Fruit fly (Drosophila melanogaster) whole organism, embryonic: Measurements from ENCODE around the gene Ldsdh1.

Experiments used
- Blimp-1 ChIP-seq: fragments of 200-800 bp; sonication (Bioruptor generic); optimal IDR thresholded peaks from 3 replicates; lab custom pipeline; 2018; ENCODE audit warnings: missing biosample characterization, missing genetic modification characterization, mild to moderate bottlenecking, moderate library complexity, missing genetic modification reagents
- BtbVII ChIP-seq: fragments of 200-800 bp; sonication (Bioruptor generic); optimal IDR thresholded peaks from 3 replicates; lab custom pipeline; 2017; ENCODE audit warnings: missing biosample characterization, mild to moderate bottlenecking, missing genetic modification characterization
- CG10565 ChIP-seq: fragments of 200-800 bp; sonication (Bioruptor generic); optimal IDR thresholded peaks from 3 replicates; lab custom pipeline; 2016; ENCODE audit warnings: missing biosample characterization, mild to moderate bottlenecking, missing genetic modification characterization
- CG11085 ChIP-seq: fragments of 200-800 bp; sonication (Bioruptor generic); IDR thresholded peaks from 2 replicates; pipeline ENCODE4 v1.3.6; 2022; ENCODE audit warnings: missing biosample characterization, missing genetic modification characterization
- CG11247 ChIP-seq: fragments of 200-800 bp; sonication (Bioruptor generic); IDR thresholded peaks from 2 replicates; pipeline ENCODE4 v1.3.6; 2022; ENCODE audit warnings: missing biosample characterization, missing genetic modification characterization
- CG12071 ChIP-seq: fragments of 200-800 bp; sonication (Bioruptor generic); optimal IDR thresholded peaks from 3 replicates; lab custom pipeline; 2018; ENCODE audit warnings: missing biosample characterization, mild to moderate bottlenecking, missing genetic modification characterization
- CG12391 ChIP-seq: fragments of 200-800 bp; sonication (Bioruptor generic); optimal IDR thresholded peaks from 3 replicates; lab custom pipeline; 2018; ENCODE audit warnings: missing biosample characterization, mild to moderate bottlenecking, missing genetic modification characterization, moderate library complexity
- CG12942 ChIP-seq: fragments of 200-800 bp; sonication (Bioruptor generic); optimal IDR thresholded peaks from 3 replicates; lab custom pipeline; 2016; ENCODE audit warnings: missing biosample characterization, missing genetic modification characterization
- CG1647 ChIP-seq: fragments of 200-800 bp; sonication (Bioruptor generic); optimal IDR thresholded peaks from 3 replicates; lab custom pipeline; 2016; ENCODE audit warnings: missing biosample characterization, missing genetic modification characterization
- CG18011 ChIP-seq: fragments of 200-800 bp; sonication (Bioruptor generic); optimal IDR thresholded peaks from 2 replicates; lab custom pipeline; 2017; ENCODE audit warnings: missing biosample characterization, missing genetic modification characterization, mild to moderate bottlenecking, moderate library complexity, missing genotype
- CG18262 ChIP-seq: fragments of 200-800 bp; optimal IDR thresholded peaks from 3 replicates; lab custom pipeline; 2019; ENCODE audit warnings: missing biosample characterization, mild to moderate bottlenecking, missing genetic modification characterization, moderate library complexity
- CG34224 ChIP-seq: fragments of 200-800 bp; sonication (Bioruptor generic); IDR thresholded peaks from 3 replicates; pipeline ENCODE4 v1.3.6; 2022; ENCODE audit warnings: missing biosample characterization, missing genetic modification characterization; ENCODE audit not compliant: partially characterized antibody
- CG3847 ChIP-seq: fragments of 200-800 bp; sonication (Bioruptor generic); IDR thresholded peaks from 2 replicates; pipeline ENCODE4 v1.3.6; 2022; ENCODE audit warnings: missing biosample characterization, missing genetic modification characterization
- CG4424 ChIP-seq: fragments of 200-800 bp; sonication (Bioruptor generic); optimal IDR thresholded peaks from 3 replicates; lab custom pipeline; 2016; ENCODE audit warnings: missing biosample characterization, missing genetic modification characterization
- CG4820 ChIP-seq: fragments of 200-800 bp; sonication (Bioruptor generic); optimal IDR thresholded peaks from 3 replicates; lab custom pipeline; 2016; ENCODE audit warnings: missing biosample characterization, missing genetic modification characterization
- CG8478 ChIP-seq: fragments of >200 bp; optimal IDR thresholded peaks from 2 replicates; lab custom pipeline; 2018
- CrebB ChIP-seq: fragments of 200-800 bp; sonication (Bioruptor generic); optimal IDR thresholded peaks from 3 replicates; lab custom pipeline; 2018; ENCODE audit warnings: missing biosample characterization, mild to moderate bottlenecking, missing genetic modification characterization
- D19B ChIP-seq: fragments of 200-800 bp; sonication (Bioruptor generic); optimal IDR thresholded peaks from 2 replicates; lab custom pipeline; 2017; ENCODE audit warnings: missing biosample characterization, mild to moderate bottlenecking, missing genetic modification characterization
- E2f2 ChIP-seq: fragments of 200-800 bp; sonication (Bioruptor generic); IDR thresholded peaks from 2 replicates; pipeline ENCODE4 v1.3.6; 2022; ENCODE audit warnings: missing biosample characterization, missing genetic modification characterization
- Ets65A ChIP-seq: fragments of 200-800 bp; sonication (Bioruptor generic); peaks from one replicate; lab custom pipeline; 2016; ENCODE audit warnings: missing biosample characterization, missing genetic modification characterization
- Ets97D ChIP-seq: fragments of 200-800 bp; sonication (Bioruptor generic); optimal IDR thresholded peaks from 3 replicates; lab custom pipeline; 2016; ENCODE audit warnings: missing biosample characterization, missing genetic modification characterization
- Fer3 ChIP-seq: fragments of 200-800 bp; sonication (Bioruptor generic); optimal IDR thresholded peaks from 2 replicates; lab custom pipeline; 2018; ENCODE audit warnings: missing biosample characterization, mild to moderate bottlenecking, missing genetic modification characterization, moderate library complexity
- Gsc ChIP-seq: fragments of 200-800 bp; sonication (Bioruptor generic); IDR thresholded peaks from 2 replicates; pipeline ENCODE4 v1.3.6; 2022; ENCODE audit warnings: missing biosample characterization, missing genetic modification characterization
- HLH4C ChIP-seq: fragments of 200-800 bp; sonication (Bioruptor generic); IDR thresholded peaks from 3 replicates; pipeline ENCODE4 v1.3.6; 2022; ENCODE audit warnings: missing biosample characterization, missing genetic modification characterization; ENCODE audit not compliant: partially characterized antibody
- Hmx ChIP-seq: fragments of 200-800 bp; sonication (Bioruptor generic); optimal IDR thresholded peaks from 2 replicates; lab custom pipeline; 2016; ENCODE audit warnings: missing biosample characterization, missing genetic modification characterization
- Hr51 ChIP-seq, 2 experiments: fragments of 200-800 bp; sonication (Bioruptor generic); optimal IDR thresholded peaks; 2 replicates in 1 of 2; 3 replicates in 1 of 2; lab custom pipeline; 2016 to 2018; ENCODE audit warnings: missing biosample characterization in 2 of 2, missing genetic modification characterization in 2 of 2, mild to moderate bottlenecking in 1 of 2, moderate library complexity in 1 of 2
- Lhr ChIP-seq: fragments of 200-800 bp; sonication (Bioruptor generic); optimal IDR thresholded peaks from 3 replicates; lab custom pipeline; 2017; ENCODE audit warnings: mild to moderate bottlenecking, missing biosample characterization, missing genetic modification reagents, missing genetic modification characterization
- Mrtf ChIP-seq: fragments of 200-800 bp; sonication (Bioruptor generic); IDR thresholded peaks from 3 replicates; pipeline ENCODE4 v1.3.6; 2022; ENCODE audit warnings: missing biosample characterization, missing genetic modification characterization
- NC2α ChIP-seq: fragments of 200-800 bp; sonication (Bioruptor generic); optimal IDR thresholded peaks from 2 replicates; lab custom pipeline; 2016; ENCODE audit warnings: missing biosample characterization, missing genetic modification characterization
- Nf-YA ChIP-seq: fragments of 200-800 bp; sonication (Bioruptor generic); IDR thresholded peaks from 2 replicates; pipeline ENCODE4 v1.3.6; 2022; ENCODE audit warnings: missing biosample characterization, missing genetic modification characterization
- PHDP ChIP-seq: fragments of 200-800 bp; sonication (Bioruptor generic); optimal IDR thresholded peaks from 3 replicates; lab custom pipeline; 2018; ENCODE audit warnings: missing biosample characterization, mild to moderate bottlenecking, missing genetic modification characterization, moderate library complexity
- Rfx ChIP-seq: fragments of 200-800 bp; sonication (Bioruptor generic); IDR thresholded peaks from 2 replicates; pipeline ENCODE4 v1.3.6; 2022; ENCODE audit warnings: missing biosample characterization, missing genetic modification characterization
- aop ChIP-seq: fragments of 200-800 bp; sonication (Bioruptor generic); IDR thresholded peaks from 2 replicates; pipeline ENCODE4 v1.3.6; 2022; ENCODE audit warnings: missing biosample characterization, missing genetic modification characterization
- ato ChIP-seq: fragments of 200-800 bp; sonication (Bioruptor generic); IDR thresholded peaks from 2 replicates; pipeline ENCODE4 v1.3.6; 2022; ENCODE audit warnings: missing biosample characterization, missing genetic modification characterization; ENCODE audit not compliant: partially characterized antibody
- crol ChIP-seq: fragments of 200-800 bp; sonication (Bioruptor generic); IDR thresholded peaks from 2 replicates; pipeline ENCODE4 v1.3.6; 2022; ENCODE audit warnings: missing biosample characterization, missing genetic modification characterization
- dm ChIP-seq: fragments of 200-800 bp; sonication (Bioruptor generic); optimal IDR thresholded peaks from 3 replicates; lab custom pipeline; 2016; ENCODE audit warnings: missing biosample characterization, missing genetic modification characterization
- exex ChIP-seq: fragments of 200-800 bp; sonication (Bioruptor generic); optimal IDR thresholded peaks from 4 replicates; lab custom pipeline; 2018; ENCODE audit warnings: missing biosample characterization, mild to moderate bottlenecking, missing genetic modification characterization, moderate library complexity
- fru ChIP-seq: fragments of >200 bp; optimal IDR thresholded peaks from 2 replicates; lab custom pipeline; 2017
- gcm ChIP-seq: fragments of 200-800 bp; sonication (Bioruptor generic); optimal IDR thresholded peaks from 2 replicates; lab custom pipeline; 2019; ENCODE audit warnings: missing biosample characterization, mild to moderate bottlenecking, missing genetic modification characterization, moderate library complexity
- gro ChIP-seq: fragments of 200-800 bp; sonication (Bioruptor generic); optimal IDR thresholded peaks from 2 replicates; lab custom pipeline; 2016; ENCODE audit warnings: missing biosample characterization, missing genetic modification characterization
- mld ChIP-seq: fragments of 200-800 bp; sonication (Bioruptor generic); IDR thresholded peaks from 3 replicates; pipeline ENCODE4 v1.3.6; 2022; ENCODE audit warnings: missing biosample characterization, missing genetic modification characterization; ENCODE audit not compliant: partially characterized antibody
- pho ChIP-seq: fragments of 200-800 bp; sonication (Bioruptor generic); optimal IDR thresholded peaks from 2 replicates; lab custom pipeline; 2016; ENCODE audit warnings: missing biosample characterization, missing genetic modification characterization
- phol ChIP-seq: fragments of 200-800 bp; sonication (Bioruptor generic); optimal IDR thresholded peaks from 3 replicates; lab custom pipeline; 2018; ENCODE audit warnings: missing biosample characterization, mild to moderate bottlenecking, missing genetic modification characterization, moderate library complexity
- row ChIP-seq: fragments of 200-800 bp; sonication (Bioruptor generic); IDR thresholded peaks from 3 replicates; pipeline ENCODE4 v1.3.6; 2022; ENCODE audit warnings: missing biosample characterization, missing genetic modification characterization
- sima ChIP-seq: fragments of 200-800 bp; sonication (Bioruptor generic); optimal IDR thresholded peaks from 2 replicates; lab custom pipeline; 2016; ENCODE audit warnings: missing biosample characterization, missing genetic modification characterization
- slp2 ChIP-seq: fragments of 200-800 bp; sonication (Bioruptor generic); optimal IDR thresholded peaks from 2 replicates; lab custom pipeline; 2016; ENCODE audit warnings: missing biosample characterization, missing genetic modification characterization
- ssp ChIP-seq: fragments of 200-800 bp; sonication (Bioruptor generic); IDR thresholded peaks from 2 replicates; pipeline ENCODE4 v1.3.6; 2022; ENCODE audit warnings: missing biosample characterization, missing genetic modification characterization
- stwl ChIP-seq: fragments of 200-800 bp; sonication (Bioruptor generic); optimal IDR thresholded peaks from 3 replicates; lab custom pipeline; 2018; ENCODE audit warnings: missing biosample characterization, mild to moderate bottlenecking, missing genetic modification characterization, moderate library complexity
- unpg ChIP-seq: fragments of 200-800 bp; sonication (Bioruptor generic); optimal IDR thresholded peaks from 3 replicates; lab custom pipeline; 2018; ENCODE audit warnings: missing biosample characterization, mild to moderate bottlenecking, missing genetic modification characterization, moderate library complexity
- usp ChIP-seq: fragments of >200 bp; optimal IDR thresholded peaks from 2 replicates; lab custom pipeline; 2017; ENCODE audit warnings: missing biosample characterization, missing genetic modification characterization

The Ldsdh1 gene

dm6 chrX:8100026-8100825 is 18.8 kb upstream of the Ldsdh1 start (continued):
- peak; percentile 34; the same call in 1 of the 2 replicates for TF ChIP-seq CG11085 (GFP tag; lab: Robert Waterston, UW)
- TF ChIP-seq slp2: peak; percentile 26
- TF ChIP-seq usp (GFP tag; lab: Kevin White, UChicago): no peak
- TF ChIP-seq Ets65A: peak; percentile 92
- no peak for TF ChIP-seq aop (GFP tag; lab: Robert Waterston, UW)
- TF ChIP-seq CG4424: peak; percentile 81
- TF ChIP-seq CG11247 (GFP tag; lab: Robert Waterston, UW): peak; percentile 81
- TF ChIP-seq CG18011: peak; percentile 26
- TF ChIP-seq unpg (GFP tag; lab: Kevin White, UChicago): peak; percentile 88
- TF ChIP-seq Gsc (GFP tag; lab: Robert Waterston, UW): 0 out of 2 replicates have a peak, but pooled peaks have one; percentile 8
- peak; percentile 92 for TF ChIP-seq row
- TF ChIP-seq pho: peak; percentile 28
- TF ChIP-seq Ets97D (GFP tag; lab: Kevin White, UChicago): peak; percentile 6
- peak; percentile 67 for TF ChIP-seq CG12942 (GFP tag; lab: Kevin White, UChicago)
- peak; percentile 26 for TF ChIP-seq Lhr
- peak; percentile 81 for TF ChIP-seq CG3847
- peak; percentile 74 for TF ChIP-seq CrebB (tag; lab: Kevin White, UChicago)
- TF ChIP-seq ssp (GFP tag; lab: Robert Waterston, UW): peak; percentile 58
- TF ChIP-seq CG34224 (GFP tag; lab: Robert Waterston, UW): no peak
- peak; percentile 60 for TF ChIP-seq CG4820 (GFP tag; lab: Kevin White, UChicago)
- no peak for TF ChIP-seq CG8478 (lab: Kevin White, UChicago)
- peak; percentile 82 for TF ChIP-seq CG18262
- TF ChIP-seq D19B (GFP tag; lab: Kevin White, UChicago): peak; percentile 45
- peak; percentile 27 for TF ChIP-seq dm (GFP tag; lab: Kevin White, UChicago)
- TF ChIP-seq NC2α (GFP tag; lab: Kevin White, UChicago): peak; percentile 11
- no peak for TF ChIP-seq Hmx
- TF ChIP-seq CG1647 (GFP tag; lab: Kevin White, UChicago): peak; percentile 57
- no peak for TF ChIP-seq stwl (tag; lab: Kevin White, UChicago)
- no peak for TF ChIP-seq mld
- peak; percentile 46 for TF ChIP-seq gro
- TF ChIP-seq ato (GFP tag; lab: Robert Waterston, UW): no peak
- peak; percentile 71 for TF ChIP-seq CG12071 (GFP tag; lab: Kevin White, UChicago)
- TF ChIP-seq CG12391 (tag; lab: Kevin White, UChicago): peak; percentile 86
- TF ChIP-seq fru: no peak
- no peak for TF ChIP-seq crol
- peak; percentile 82 for TF ChIP-seq Fer3 (tag; lab: Kevin White, UChicago)
- TF ChIP-seq Nf-YA (GFP tag; lab: Robert Waterston, UW): peak; percentile 71
- TF ChIP-seq Rfx (GFP tag; lab: Robert Waterston, UW): peak; percentile 87
- peak; percentile 78; the same call in 2 of the 3 replicates for TF ChIP-seq Mrtf
- TF ChIP-seq gcm (GFP tag; lab: Kevin White, UChicago): peak; percentile 72
- peak; percentile 84 for TF ChIP-seq Blimp-1 (GFP tag; lab: Kevin White, UChicago)
- TF ChIP-seq phol (tag; lab: Kevin White, UChicago): peak; percentile 81
- peak; percentile 34 for TF ChIP-seq CG10565 (GFP tag; lab: Kevin White, UChicago)
- peak; percentile 81 for TF ChIP-seq BtbVII (GFP tag; lab: Kevin White, UChicago)
- peak; percentile 72 for TF ChIP-seq E2f2 (GFP tag; lab: Robert Waterston, UW)
- peak; percentile 48 for TF ChIP-seq exex (tag; lab: Kevin White, UChicago)
- no peak for TF ChIP-seq sima (GFP tag; lab: Kevin White, UChicago)
- TF ChIP-seq HLH4C (GFP tag; lab: Robert Waterston, UW): no peak
- peak; percentile 49 to 87 for TF ChIP-seq Hr51 (GFP tag; optimal IDR thresholded peaks at IDR 0.05; lab: Kevin White, UChicago)
- peak; percentile 85 for TF ChIP-seq PHDP (tag; lab: Kevin White, UChicago)
